1 fruit fly cellular context compared by ENCODE assay signal in the genomic region with DNA sequence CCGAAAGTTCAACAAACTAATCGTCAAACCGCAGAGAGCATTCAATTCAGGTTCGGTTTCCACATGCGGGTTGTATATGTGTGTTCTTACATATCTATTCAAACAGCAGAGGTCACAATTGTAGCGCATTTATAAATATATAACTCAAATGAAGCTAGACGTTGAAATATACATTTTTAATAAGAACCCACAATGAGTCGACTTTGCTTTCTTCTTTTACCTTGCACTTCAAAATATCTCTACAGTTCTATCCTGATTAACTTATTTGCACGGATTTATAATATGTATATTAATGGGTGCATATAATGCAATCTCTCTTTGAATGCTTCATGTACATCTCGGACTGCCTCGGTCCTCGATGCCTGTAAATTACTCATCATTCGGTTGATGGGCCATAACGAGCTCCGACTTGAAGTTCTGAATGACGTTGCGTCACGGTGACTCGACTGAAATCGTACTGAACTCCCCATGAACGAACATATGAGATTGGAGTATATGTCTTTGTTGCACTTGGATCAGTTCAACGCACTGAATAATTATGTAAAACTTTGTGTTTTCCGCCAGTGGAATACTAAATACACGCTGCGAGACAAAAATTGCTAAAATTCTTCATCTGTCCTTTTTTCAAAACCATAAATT.
TF ChIP-seq lines count a peak whose summit lies in the region.

No protein-coding gene starts in this region.

TF ChIP-seq in whole organism, embryonic, 481 proteins besides CTCF, POLR2A, EP300 and RAD21 (continued from another document):
- TF ChIP-seq cato (GFP tag; optimal IDR thresholded peaks at IDR 0.05; lab: Kevin White, UChicago; ENCODE audit: borderline replicate concordance) (no peak), CG12219 (GFP tag; optimal IDR thresholded peaks at IDR 0.05; lab: Kevin White, UChicago) (peak; percentile 25)
